Fruit fly (Drosophila melanogaster) whole organism, embryonic: ENCODE data around the gene Cyp4ac1.

ENCODE experiments used
- Ada2b ChIP-seq: fragments of 200-800 bp; sonication (Bioruptor generic); IDR thresholded peaks from 2 replicates; pipeline ENCODE4 v1.3.6; 2022; ENCODE audit warnings: missing biosample characterization, missing genetic modification characterization
- CG10543 ChIP-seq: fragments of 200-800 bp; sonication (Bioruptor generic); optimal IDR thresholded peaks from 3 replicates; lab custom pipeline; 2017; ENCODE audit warnings: missing biosample characterization, mild to moderate bottlenecking, missing genetic modification characterization, moderate library complexity
- CG10979 ChIP-seq: fragments of 200-800 bp; sonication (Bioruptor generic); optimal IDR thresholded peaks from 2 replicates; lab custom pipeline; 2018; ENCODE audit warnings: missing biosample characterization, mild to moderate bottlenecking, missing genetic modification characterization, moderate library complexity
- CG11695 ChIP-seq: fragments of 200-800 bp; sonication (Bioruptor generic); IDR thresholded peaks from 3 replicates; pipeline ENCODE4 v1.3.6; 2022; ENCODE audit warnings: missing biosample characterization, missing genetic modification characterization
- CG11696 ChIP-seq: fragments of 200-800 bp; sonication (Bioruptor generic); IDR thresholded peaks from 2 replicates; pipeline ENCODE4 v1.3.6; 2022; ENCODE audit warnings: missing biosample characterization, missing genetic modification characterization
- CG13775 ChIP-seq: fragments of 200-800 bp; sonication (Bioruptor generic); optimal IDR thresholded peaks from 3 replicates; lab custom pipeline; 2017; ENCODE audit warnings: missing biosample characterization, mild to moderate bottlenecking, missing genetic modification characterization
- CG17328 ChIP-seq: fragments of 200-800 bp; sonication (Bioruptor generic); IDR thresholded peaks from 2 replicates; pipeline ENCODE4 v1.3.6; 2022; ENCODE audit warnings: missing biosample characterization, missing genetic modification characterization
- CG17361 ChIP-seq: fragments of 200-800 bp; sonication (Bioruptor generic); IDR thresholded peaks from 3 replicates; pipeline ENCODE4 v1.3.6; 2022; ENCODE audit warnings: missing biosample characterization, missing genetic modification characterization
- CG17829 ChIP-seq: fragments of 200-800 bp; optimal IDR thresholded peaks from 2 replicates; lab custom pipeline; 2019; ENCODE audit warnings: missing biosample characterization, mild to moderate bottlenecking, missing genetic modification characterization, moderate library complexity
- CG18262 ChIP-seq: fragments of 200-800 bp; optimal IDR thresholded peaks from 3 replicates; lab custom pipeline; 2019; ENCODE audit warnings: missing biosample characterization, mild to moderate bottlenecking, missing genetic modification characterization, moderate library complexity
- CG18764 ChIP-seq: fragments of 200-800 bp; sonication (Bioruptor generic); optimal IDR thresholded peaks from 3 replicates; lab custom pipeline; 2016; ENCODE audit warnings: missing biosample characterization, missing genetic modification characterization
- CG2678 ChIP-seq: fragments of 200-800 bp; sonication (Bioruptor generic); optimal IDR thresholded peaks from 3 replicates; lab custom pipeline; 2019; ENCODE audit warnings: missing biosample characterization, mild to moderate bottlenecking, missing genetic modification characterization, moderate library complexity
- CG2712 ChIP-seq: fragments of 200-800 bp; optimal IDR thresholded peaks from 3 replicates; lab custom pipeline; 2019; ENCODE audit warnings: missing biosample characterization, mild to moderate bottlenecking, missing genetic modification characterization, moderate library complexity
- CG7745 ChIP-seq: fragments of 200-800 bp; sonication (Bioruptor generic); optimal IDR thresholded peaks from 2 replicates; lab custom pipeline; 2018; ENCODE audit warnings: missing biosample characterization, mild to moderate bottlenecking, missing genetic modification characterization, moderate library complexity
- CG7839 ChIP-seq: fragments of 200-800 bp; sonication (Bioruptor generic); optimal IDR thresholded peaks from 3 replicates; lab custom pipeline; 2018; ENCODE audit warnings: missing biosample characterization, mild to moderate bottlenecking, missing genetic modification characterization, moderate library complexity
- Doc2 ChIP-seq: fragments of 200-800 bp; sonication (Bioruptor generic); IDR thresholded peaks from 2 replicates; pipeline ENCODE4 v1.3.6; 2022; ENCODE audit warnings: missing biosample characterization, missing genetic modification characterization
- H2.0 ChIP-seq: fragments of 200-800 bp; sonication (Bioruptor generic); IDR thresholded peaks from 2 replicates; pipeline ENCODE4 v1.3.6; 2022; ENCODE audit warnings: missing biosample characterization, missing genetic modification characterization
- HLH4C ChIP-seq: fragments of 200-800 bp; sonication (Bioruptor generic); IDR thresholded peaks from 3 replicates; pipeline ENCODE4 v1.3.6; 2022; ENCODE audit warnings: missing biosample characterization, missing genetic modification characterization; ENCODE audit not compliant: partially characterized antibody
- Lim3 ChIP-seq: fragments of 200-800 bp; sonication (Bioruptor generic); IDR thresholded peaks from 2 replicates; pipeline ENCODE4 v1.3.6; 2022; ENCODE audit warnings: missing biosample characterization, missing genetic modification characterization
- Ptx1 ChIP-seq: fragments of 200-800 bp; sonication (Bioruptor generic); IDR thresholded peaks from 2 replicates; pipeline ENCODE4 v1.3.6; 2022; ENCODE audit warnings: missing biosample characterization, missing genetic modification characterization
- Xrp1 ChIP-seq: fragments of 200-800 bp; sonication (Bioruptor generic); IDR thresholded peaks from 2 replicates; pipeline ENCODE4 v1.3.6; 2022; ENCODE audit warnings: missing biosample characterization, missing genetic modification characterization
- ash1 ChIP-seq: fragments of 200-800 bp; sonication (Bioruptor generic); optimal IDR thresholded peaks from 2 replicates; lab custom pipeline; 2018; ENCODE audit warnings: missing biosample characterization, mild to moderate bottlenecking, missing genetic modification characterization
- bsh ChIP-seq, 2 experiments: fragments of 200-800 bp; sonication (Bioruptor generic); optimal IDR thresholded peaks; 2 replicates each; lab custom pipeline; 2017 to 2018; ENCODE audit warnings: mild to moderate bottlenecking in 2 of 2, missing biosample characterization in 2 of 2, missing genetic modification characterization in 2 of 2, moderate library complexity in 1 of 2
- cas ChIP-seq: fragments of 200-800 bp; sonication (Bioruptor generic); IDR thresholded peaks from 2 replicates; pipeline ENCODE4 v1.3.6; 2022; ENCODE audit warnings: missing biosample characterization, missing genetic modification characterization
- chinmo ChIP-seq: fragments of 200-800 bp; sonication (Bioruptor generic); IDR thresholded peaks from 4 replicates; pipeline ENCODE4 v1.3.6; 2022; ENCODE audit warnings: missing biosample characterization, missing genetic modification characterization; ENCODE audit not compliant: partially characterized antibody
- chm ChIP-seq: fragments of 200-800 bp; sonication (Bioruptor generic); IDR thresholded peaks from 2 replicates; pipeline ENCODE4 v1.3.6; 2022; ENCODE audit warnings: missing biosample characterization, missing genetic modification characterization
- crp ChIP-seq, 2 experiments: fragments of 200-800 bp; sonication (Bioruptor generic); optimal IDR thresholded peaks; 2 replicates in 1 of 2; 3 replicates in 1 of 2; lab custom pipeline; 2017; ENCODE audit warnings: missing biosample characterization in 2 of 2, missing genetic modification characterization in 2 of 2, mild to moderate bottlenecking in 1 of 2, moderate library complexity in 1 of 2
- dmrt11E ChIP-seq: fragments of 200-800 bp; sonication (Bioruptor generic); optimal IDR thresholded peaks from 3 replicates; lab custom pipeline; 2018; ENCODE audit warnings: missing biosample characterization, mild to moderate bottlenecking, missing genetic modification characterization, moderate library complexity
- esg ChIP-seq: fragments of 200-800 bp; sonication (Bioruptor generic); conservative IDR thresholded peaks from 2 replicates; pipeline ENCODE4 v1.3.6; 2022; ENCODE audit warnings: missing biosample characterization, missing genetic modification characterization
- eve ChIP-seq, 2 experiments: fragments of >200 bp; optimal IDR thresholded peaks; 2 replicates each; lab custom pipeline; 2017; ENCODE audit warnings: missing biosample characterization in 2 of 2, missing genetic modification characterization in 2 of 2
- gem ChIP-seq: fragments of 200-800 bp; sonication (Bioruptor generic); optimal IDR thresholded peaks from 2 replicates; lab custom pipeline; 2019; ENCODE audit warnings: missing biosample characterization, mild to moderate bottlenecking, missing genetic modification characterization, moderate library complexity
- grau ChIP-seq: fragments of 200-800 bp; optimal IDR thresholded peaks from 3 replicates; lab custom pipeline; 2019; ENCODE audit warnings: missing biosample characterization, mild to moderate bottlenecking, missing genetic modification characterization, moderate library complexity
- jing ChIP-seq: fragments of 200-800 bp; sonication (Bioruptor generic); optimal IDR thresholded peaks from 2 replicates; lab custom pipeline; 2018; ENCODE audit warnings: missing biosample characterization, mild to moderate bottlenecking, missing genetic modification characterization
- lbe ChIP-seq: fragments of 200-800 bp; sonication (Bioruptor generic); optimal IDR thresholded peaks from 2 replicates; lab custom pipeline; 2016; ENCODE audit warnings: missing biosample characterization, mild to moderate bottlenecking, missing genetic modification characterization
- lilli ChIP-seq: fragments of 200-800 bp; sonication (Bioruptor generic); optimal IDR thresholded peaks from 3 replicates; lab custom pipeline; 2016; ENCODE audit warnings: missing biosample characterization, missing genetic modification characterization
- lola ChIP-seq, 3 experiments: fragments of >200 bp in 2 of 3; fragments of 200-800 bp in 1 of 3; sonication (Bioruptor generic) in 1 of 3; optimal IDR thresholded peaks; 2 replicates each; lab custom pipeline; 2017 to 2019; ENCODE audit warnings: missing biosample characterization in 3 of 3, missing genetic modification characterization in 3 of 3, mild to moderate bottlenecking in 1 of 3, moderate library complexity in 1 of 3
- oc ChIP-seq: fragments of 200-800 bp; sonication (Bioruptor generic); optimal IDR thresholded peaks from 2 replicates; lab custom pipeline; 2018; ENCODE audit warnings: missing biosample characterization, mild to moderate bottlenecking, missing genetic modification characterization, moderate library complexity
- otp ChIP-seq: fragments of 200-800 bp; sonication (Bioruptor generic); IDR thresholded peaks from 3 replicates; pipeline ENCODE4, ENCODE4 v1.3.6; 2022; ENCODE audit warnings: missing biosample characterization, missing genetic modification characterization
- phol ChIP-seq: fragments of 200-800 bp; sonication (Bioruptor generic); optimal IDR thresholded peaks from 3 replicates; lab custom pipeline; 2018; ENCODE audit warnings: missing biosample characterization, mild to moderate bottlenecking, missing genetic modification characterization, moderate library complexity
- sens ChIP-seq: fragments of 200-800 bp; sonication (Bioruptor generic); peaks from one replicate; lab custom pipeline; 2016; ENCODE audit warnings: missing biosample characterization, missing genetic modification characterization
- tio ChIP-seq: fragments of 200-800 bp; sonication (Bioruptor generic); optimal IDR thresholded peaks from 2 replicates; lab custom pipeline; 2017; ENCODE audit warnings: missing biosample characterization, missing genetic modification characterization, inconsistent platforms
- twi ChIP-seq: fragments of 200-800 bp; optimal IDR thresholded peaks from 2 replicates; lab custom pipeline; 2019; ENCODE audit warnings: missing biosample characterization, mild to moderate bottlenecking, missing genetic modification characterization, moderate library complexity
- unpg ChIP-seq: fragments of 200-800 bp; sonication (Bioruptor generic); optimal IDR thresholded peaks from 3 replicates; lab custom pipeline; 2018; ENCODE audit warnings: missing biosample characterization, mild to moderate bottlenecking, missing genetic modification characterization, moderate library complexity

The Cyp4ac1 gene

DNA sequence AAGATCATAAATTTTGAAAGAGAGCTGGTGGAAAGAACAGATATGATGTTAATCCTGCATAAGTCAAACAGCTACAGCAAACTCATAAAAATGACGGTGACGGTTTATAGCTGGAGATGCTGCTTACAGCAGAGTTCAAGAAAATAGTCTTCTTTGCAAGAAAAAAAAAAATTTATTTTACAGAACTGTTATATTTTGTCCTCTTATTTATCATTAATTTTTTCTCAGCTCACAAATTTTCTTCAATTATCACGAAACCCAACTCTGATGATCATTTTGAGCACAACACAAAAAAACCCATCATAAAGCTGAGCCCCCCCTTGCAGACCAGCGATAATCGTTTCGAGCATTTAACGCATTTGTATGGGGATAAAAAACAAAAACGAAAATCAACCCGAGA lies 32.4 kb upstream of the Cyp4ac1 start (continued):
- TF ChIP-seq cas (GFP tag; lab: Robert Waterston, UW) (no peak), Ptx1 (GFP tag; lab: Robert Waterston, UW) (peak; percentile 32; the same call in 1 of the 2 replicates), jing (no peak), CG10543 (GFP tag; lab: Kevin White, UChicago) (no peak), CG11695 (GFP tag; lab: Robert Waterston, UW) (0 out of 3 replicates have a peak, but pooled peaks have one; percentile 31), CG18262 (tag; lab: Kevin White, UChicago) (peak; percentile 33), Ada2b (GFP tag; lab: Robert Waterston, UW) (0 out of 2 replicates have a peak, but pooled peaks have one; percentile 19), Doc2 (no peak), dmrt11E (peak; percentile 36), CG13775 (no peak), CG17829 (peak; percentile 29), CG10979 (tag; lab: Kevin White, UChicago) (peak; percentile 6), HLH4C (GFP tag; lab: Robert Waterston, UW) (no peak), unpg (GFP tag; lab: Kevin White, UChicago) (peak; percentile 28), lbe (GFP tag; lab: Kevin White, UChicago) (peak; percentile 28), H2.0 (GFP tag; lab: Robert Waterston, UW) (0 out of 2 replicates have a peak, but pooled peaks have one; percentile 31), CG7839 (peak; percentile 6), sens (GFP tag; lab: Kevin White, UChicago) (peak; percentile 80), lilli (GFP tag; lab: Kevin White, UChicago) (peak; percentile 14), CG11696 (GFP tag; lab: Robert Waterston, UW) (peak; percentile 83), chinmo (GFP tag; lab: Robert Waterston, UW) (0 out of 4 replicates have a peak, but pooled peaks have one; percentile 28), CG7745 (tag; lab: Kevin White, UChicago) (peak; percentile 49), chm (GFP tag; lab: Robert Waterston, UW) (no peak), CG18764 (no peak), twi (tag; lab: Kevin White, UChicago) (no peak), oc (tag; lab: Kevin White, UChicago) (peak; percentile 14), CG2712 (tag; lab: Kevin White, UChicago) (peak; percentile 18), CG17328 (GFP tag; lab: Robert Waterston, UW) (peak; percentile 15; the same call in 1 of the 2 replicates), CG17361 (GFP tag; lab: Robert Waterston, UW) (0 out of 3 replicates have a peak, but pooled peaks have one; percentile 11), esg (GFP tag; lab: Robert Waterston, UW) (peak; percentile 33; the same call in 1 of the 2 replicates), Xrp1 (peak; percentile 25; the same call in 1 of the 2 replicates), eve (GFP tag; optimal IDR thresholded peaks at IDR 0.05; lab: Kevin White, UChicago) (peak in 1 of 2 experiments; percentile 73), Lim3 (GFP tag; lab: Robert Waterston, UW) (no peak), lola (GFP tag; optimal IDR thresholded peaks at IDR 0.05; lab: Kevin White, UChicago) (peak in 1 of 3 experiments; percentile 5), phol (tag; lab: Kevin White, UChicago) (peak; percentile 5), gem (peak; percentile 48), CG2678 (tag; lab: Kevin White, UChicago) (peak; percentile 16), crp (GFP tag; optimal IDR thresholded peaks at IDR 0.05; lab: Kevin White, UChicago) (no peak), otp (GFP tag; lab: Robert Waterston, UW) (0 out of 3 replicates have a peak, but pooled peaks have one; percentile 16), ash1 (GFP tag; lab: Kevin White, UChicago) (no peak), grau (tag; lab: Kevin White, UChicago) (no peak), tio (peak; percentile 7), bsh (GFP tag; optimal IDR thresholded peaks at IDR 0.05; lab: Kevin White, UChicago) (peak in 1 of 2 experiments; percentile 16)
